Worm (Caenorhabditis elegans): ENCODE measurements around the gene C33B4.5.

Gene C33B4.5

DNA sequence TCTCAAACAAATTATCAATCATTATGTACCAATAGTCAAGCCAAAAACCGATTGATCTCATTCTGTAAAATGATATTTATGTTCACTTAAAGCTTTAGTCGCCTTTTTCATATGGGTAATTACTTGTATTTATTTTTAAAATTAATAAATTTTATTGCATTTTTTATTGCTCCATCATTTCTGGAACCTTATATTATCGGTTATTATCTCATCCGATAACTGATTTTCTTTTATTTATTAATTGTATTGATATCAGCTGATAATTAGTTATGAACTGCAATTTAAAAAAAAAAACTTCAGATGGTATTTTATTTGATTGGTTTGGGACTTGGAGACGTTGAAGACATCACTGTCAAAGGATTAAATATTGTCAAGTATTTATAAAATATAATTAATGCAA lies 33.2 kb upstream of the C33B4.5 start, which contains the start of gene dph-5:
dph-5 (plus strand) TSS at position 301 of the 400 bp plus-strand sequence.
- TF ChIP-seq lin-15B (tag; optimal IDR thresholded peaks at IDR 0.05) (no peak), ama-1 (optimal IDR thresholded peaks at IDR 0.05) (no peak), skn-1 (tag; optimal IDR thresholded peaks at IDR 0.05) (no peak), snpc-4 (tag; optimal IDR thresholded peaks at IDR 0.05) (no peak), hmg-11 (tag; optimal IDR thresholded peaks at IDR 0.05) (no peak), nhr-237 (tag; optimal IDR thresholded peaks at IDR 0.05) (no peak), nhr-11 (tag; optimal IDR thresholded peaks at IDR 0.05) (no peak), egl-27 (tag; optimal IDR thresholded peaks at IDR 0.05) (no peak), jun-1 (tag; optimal IDR thresholded peaks at IDR 0.05) (no peak), ceh-16 (tag; optimal IDR thresholded peaks at IDR 0.05) (no peak), aly-2 (tag; optimal IDR thresholded peaks at IDR 0.05) (no peak), lin-39 (tag; optimal IDR thresholded peaks at IDR 0.05) (no peak), eor-1 (tag; optimal IDR thresholded peaks at IDR 0.05) (no peak), egl-5 (tag; optimal IDR thresholded peaks at IDR 0.05) (no peak), ceh-9 (tag; optimal IDR thresholded peaks at IDR 0.05) (no peak), fkh-10 (GFP tag; optimal IDR thresholded peaks at IDR 0.05) (no peak)

DNA sequence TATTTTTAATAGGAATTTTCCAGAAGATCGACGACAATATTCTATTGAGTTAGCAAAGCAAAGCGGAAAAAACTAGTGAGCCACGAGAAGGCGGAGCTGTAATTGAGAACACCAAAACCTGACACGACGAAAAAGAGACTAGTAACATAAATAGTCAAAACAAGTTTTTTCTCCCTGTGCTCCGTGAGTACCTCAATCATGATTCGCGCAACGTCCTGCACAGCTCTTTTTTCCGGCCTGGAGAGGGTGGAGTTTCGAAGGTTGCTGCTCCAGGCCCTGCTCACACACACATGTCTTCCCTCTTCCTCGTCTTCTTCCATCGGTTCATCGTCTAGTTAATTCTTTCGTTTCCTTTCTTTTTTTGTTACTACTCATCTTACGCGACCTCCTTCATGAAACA lies 31.5 kb upstream of the C33B4.5 start, which contains the start of gene clh-2:
clh-2 (plus strand) TSS at position 301 of the 400 bp plus-strand sequence.
- TF ChIP-seq mdl-1 (tag; optimal IDR thresholded peaks at IDR 0.05), result no peak
- no peak for TF ChIP-seq pha-4 (tag; optimal IDR thresholded peaks at IDR 0.05)
- TF ChIP-seq nfya-1 (tag; optimal IDR thresholded peaks at IDR 0.05; ENCODE audit: insufficient read depth), result no peak
- TF ChIP-seq nhr-11 (tag; optimal IDR thresholded peaks at IDR 0.05), result no peak
- no peak for TF ChIP-seq aly-2 (tag; optimal IDR thresholded peaks at IDR 0.05)
- TF ChIP-seq ztf-4 (tag; optimal IDR thresholded peaks at IDR 0.05), result no peak
- no peak for TF ChIP-seq nhr-67 (tag; optimal IDR thresholded peaks at IDR 0.05)
- no peak for TF ChIP-seq nhr-12 (tag; optimal IDR thresholded peaks at IDR 0.05)
- no peak for TF ChIP-seq nhr-77 (tag; optimal IDR thresholded peaks at IDR 0.05)
- no peak for TF ChIP-seq fkh-2 (tag; optimal IDR thresholded peaks at IDR 0.05)
- TF ChIP-seq egl-5 (tag; optimal IDR thresholded peaks at IDR 0.05), result no peak
- TF ChIP-seq ama-1 (optimal IDR thresholded peaks at IDR 0.05), result no peak

DNA sequence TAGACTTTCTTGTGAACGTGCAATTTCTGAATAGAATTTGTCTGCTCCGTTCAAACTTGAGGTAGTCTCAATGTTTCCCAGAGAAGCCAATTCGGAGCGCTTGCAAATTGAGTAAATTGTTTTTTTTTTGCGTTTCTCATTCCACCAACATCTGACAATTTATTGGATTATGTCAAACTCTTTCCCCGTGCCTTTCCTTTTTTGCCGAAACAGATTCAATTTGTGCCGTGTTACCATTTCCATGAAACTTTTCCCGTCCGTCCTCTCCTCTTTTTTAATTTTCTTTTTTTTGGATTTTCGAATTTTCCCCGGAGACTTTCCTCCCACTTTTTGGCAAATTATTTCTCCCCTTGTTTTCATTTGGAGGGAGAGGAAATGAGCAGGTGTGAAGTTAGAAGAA lies 29.7 kb upstream of the C33B4.5 start:
- no peak for TF ChIP-seq nhr-67 (tag; optimal IDR thresholded peaks at IDR 0.05)
- TF ChIP-seq nhr-11 (tag; optimal IDR thresholded peaks at IDR 0.05), result no peak
- no peak for TF ChIP-seq elt-2 (tag; optimal IDR thresholded peaks at IDR 0.05)
- no peak for TF ChIP-seq daf-12 (tag; optimal IDR thresholded peaks at IDR 0.05)

DNA sequence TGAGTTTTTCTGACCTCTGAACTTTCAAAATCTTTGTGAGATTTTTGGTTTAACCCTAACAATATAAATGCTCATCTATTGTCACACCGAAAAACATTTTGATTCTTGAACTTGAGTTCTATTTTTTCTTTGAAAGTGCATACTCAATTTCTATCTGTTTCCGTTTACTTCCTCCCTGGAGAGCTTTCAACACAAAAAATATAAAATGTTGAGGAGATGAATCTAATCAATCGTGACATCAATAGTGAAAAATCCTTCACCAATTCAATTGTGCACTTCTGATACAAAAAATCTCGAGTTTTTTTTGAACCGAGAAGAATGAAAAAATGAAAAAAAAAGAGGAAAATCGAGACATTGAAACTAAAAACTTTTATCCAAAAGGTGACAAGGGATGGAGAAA lies 21.4 kb upstream of the C33B4.5 start:
- no peak for TF ChIP-seq nhr-43 (tag; optimal IDR thresholded peaks at IDR 0.05; ENCODE audit: poor library complexity, severe bottlenecking)
- TF ChIP-seq fkh-10 (GFP tag; optimal IDR thresholded peaks at IDR 0.05), result peak; percentile 95

DNA sequence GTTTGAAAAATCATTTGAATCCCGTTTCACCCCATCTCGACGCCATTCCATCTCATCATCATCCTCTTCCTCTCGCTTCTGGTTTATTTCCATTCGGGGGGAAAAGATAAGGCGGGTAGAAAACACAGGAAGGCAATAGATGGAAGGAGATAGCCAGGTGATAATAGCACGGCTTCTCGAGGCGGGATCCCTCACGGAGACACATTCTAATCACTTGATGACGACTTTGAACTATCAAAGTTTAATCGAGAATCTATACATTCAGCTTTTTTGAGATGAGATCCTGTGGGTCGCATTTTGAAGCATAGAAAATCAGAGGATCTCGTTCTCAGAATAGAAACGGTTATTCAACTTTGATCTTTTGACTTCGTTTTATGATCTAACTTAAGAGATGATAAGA lies 11.1 kb upstream of the C33B4.5 start, which contains the start of gene C33B4.2:
C33B4.2 (minus strand) TSS at position 165 of the 400 bp plus-strand sequence.
- TF ChIP-seq nhr-43 (tag; optimal IDR thresholded peaks at IDR 0.05; ENCODE audit: poor library complexity, severe bottlenecking), result peak; percentile 84
- TF ChIP-seq nfya-1 (tag; optimal IDR thresholded peaks at IDR 0.05; ENCODE audit: insufficient read depth), result no peak

DNA sequence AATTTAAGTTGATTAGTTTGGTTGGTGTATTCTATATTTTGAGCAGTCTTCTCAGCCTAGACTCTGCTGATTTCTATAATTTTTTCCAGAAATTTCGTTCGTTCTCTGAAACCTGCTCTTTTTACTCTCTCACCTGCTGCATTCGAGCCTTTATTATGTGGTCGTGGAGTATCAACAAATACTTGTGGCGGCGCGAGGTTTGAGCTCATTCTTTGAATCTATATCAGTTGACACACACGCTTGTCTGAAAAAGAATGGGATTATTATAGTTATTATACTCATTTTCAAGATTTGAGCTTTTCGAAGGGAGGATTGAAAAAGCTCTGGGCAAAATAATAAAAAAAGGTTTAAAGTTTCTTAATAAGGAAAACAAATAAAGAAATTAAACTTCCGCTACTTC lies 7.1 kb upstream of the C33B4.5 start:
- TF ChIP-seq nhr-23 (tag; optimal IDR thresholded peaks at IDR 0.05), result no peak
- no peak for TF ChIP-seq ceh-82 (tag; optimal IDR thresholded peaks at IDR 0.05)
- TF ChIP-seq nhr-25 (tag; optimal IDR thresholded peaks at IDR 0.05), result no peak
- TF ChIP-seq fkh-10 (GFP tag; optimal IDR thresholded peaks at IDR 0.05), result no peak
- TF ChIP-seq lin-39 (tag; optimal IDR thresholded peaks at IDR 0.05), result no peak
- no peak for TF ChIP-seq elt-1 (tag; optimal IDR thresholded peaks at IDR 0.05)
- no peak for TF ChIP-seq nhr-11 (tag; optimal IDR thresholded peaks at IDR 0.05)
- TF ChIP-seq egl-5 (tag; optimal IDR thresholded peaks at IDR 0.05), result no peak

DNA sequence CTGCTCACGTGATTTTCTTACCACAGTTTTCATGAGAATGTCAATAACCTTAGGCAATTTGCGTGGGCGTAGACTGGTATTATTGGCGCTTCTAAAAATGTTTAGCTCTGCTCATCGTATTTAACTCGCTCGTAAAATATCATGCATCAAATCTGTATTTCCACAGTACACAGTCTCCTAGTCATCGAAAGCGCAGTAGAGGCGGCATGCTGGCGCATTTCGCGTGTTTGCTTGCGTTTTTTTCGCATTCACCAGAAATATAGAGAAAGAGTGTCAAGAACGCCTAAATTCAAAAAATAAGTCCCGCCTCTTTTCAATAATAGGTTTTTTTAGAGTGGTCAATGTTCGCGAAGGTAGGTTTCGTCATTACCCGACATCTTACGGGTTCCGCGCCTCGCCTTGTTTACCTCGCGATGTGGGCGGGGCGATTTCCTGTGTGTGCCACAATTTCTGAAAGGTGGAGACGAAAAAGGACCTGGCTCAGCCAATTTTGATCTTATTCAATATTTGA lies 6.5 kb upstream of the C33B4.5 start:
- TF ChIP-seq ama-1 (optimal IDR thresholded peaks at IDR 0.05), result peak; percentile 91
- TF ChIP-seq nhr-76 (tag; optimal IDR thresholded peaks at IDR 0.05), result no peak
- TF ChIP-seq jun-1 (tag; optimal IDR thresholded peaks at IDR 0.05), result no peak
- no peak for TF ChIP-seq elt-1 (tag; optimal IDR thresholded peaks at IDR 0.05)
- peak; percentile 57 for TF ChIP-seq elt-2 (tag; optimal IDR thresholded peaks at IDR 0.05)
- TF ChIP-seq pqm-1 (tag; optimal IDR thresholded peaks at IDR 0.05), result peak; percentile 51
- TF ChIP-seq lsy-12 (tag; optimal IDR thresholded peaks at IDR 0.05), result peak; percentile 74
- TF ChIP-seq fkh-10 (GFP tag; optimal IDR thresholded peaks at IDR 0.05), result no peak
- peak; percentile 61 for TF ChIP-seq lin-15B (tag; optimal IDR thresholded peaks at IDR 0.05)
- TF ChIP-seq nhr-43 (tag; optimal IDR thresholded peaks at IDR 0.05; ENCODE audit: poor library complexity, severe bottlenecking), result peak; percentile 53
- no peak for TF ChIP-seq unc-39 (tag; optimal IDR thresholded peaks at IDR 0.05)
- TF ChIP-seq nhr-25 (tag; optimal IDR thresholded peaks at IDR 0.05), result peak; percentile 4
- no peak for TF ChIP-seq lin-39 (tag; optimal IDR thresholded peaks at IDR 0.05)
- TF ChIP-seq egl-27 (tag; optimal IDR thresholded peaks at IDR 0.05), result no peak
- TF ChIP-seq aly-2 (tag; optimal IDR thresholded peaks at IDR 0.05), result no peak
- no peak for TF ChIP-seq ceh-9 (tag; optimal IDR thresholded peaks at IDR 0.05)
- TF ChIP-seq nfya-1 (tag; optimal IDR thresholded peaks at IDR 0.05; ENCODE audit: insufficient read depth), result peak; percentile 52
- peak; percentile 45 for TF ChIP-seq nhr-23 (tag; optimal IDR thresholded peaks at IDR 0.05)
- TF ChIP-seq nhr-67 (tag; optimal IDR thresholded peaks at IDR 0.05), result no peak
- TF ChIP-seq snpc-4 (tag; optimal IDR thresholded peaks at IDR 0.05), result peak; percentile 93
